Fruit fly (Drosophila melanogaster): ENCODE data around the gene CG43273.

Gene CG43273

dm6 chr3R:24790036-24790435, 40.1 kb upstream of the CG43273 start, which contains the start of gene CG13634:
CG13634 (minus strand) TSS chr3R:24790136.
- TF ChIP-seq Lpt (GFP tag; optimal IDR thresholded peaks at IDR 0.05) (no peak), CG34406 (GFP tag; optimal IDR thresholded peaks at IDR 0.05) (no peak), CG10669 (GFP tag; optimal IDR thresholded peaks at IDR 0.05) (no peak), ss (GFP tag; optimal IDR thresholded peaks at IDR 0.05) (no peak), CG31627 (GFP tag; optimal IDR thresholded peaks at IDR 0.05) (no peak), CG1621 (tag; optimal IDR thresholded peaks at IDR 0.05) (no peak), salr (GFP tag; optimal IDR thresholded peaks at IDR 0.05) (no peak), Ets21C (GFP tag; optimal IDR thresholded peaks at IDR 0.05) (no peak), CG7368 (GFP tag; optimal IDR thresholded peaks at IDR 0.05) (no peak), CG10631 (GFP tag; optimal IDR thresholded peaks at IDR 0.05) (no peak), CG3032 (tag; optimal IDR thresholded peaks at IDR 0.05) (no peak), net (GFP tag; optimal IDR thresholded peaks at IDR 0.05) (no peak), dsx (GFP tag; optimal IDR thresholded peaks at IDR 0.05; ENCODE audit: poor library complexity, severe bottlenecking) (no peak), fkh (GFP tag; optimal IDR thresholded peaks at IDR 0.05) (no peak), CG6792 (GFP tag; optimal IDR thresholded peaks at IDR 0.05) (no peak), Sox15 (GFP tag; optimal IDR thresholded peaks at IDR 0.05) (no peak), vri (GFP tag; optimal IDR thresholded peaks at IDR 0.05) (no peak), Sox102F (GFP tag; optimal IDR thresholded peaks at IDR 0.05) (no peak)

dm6 chr3R:24798595-24798994, 31.5 kb upstream of the CG43273 start:
- TF ChIP-seq CG10631 (GFP tag; optimal IDR thresholded peaks at IDR 0.05) (no peak), CG8119 (GFP tag; IDR thresholded peaks at IDR 0.05) (peak; percentile 34; the same call in 2 of the 3 replicates)

DNA sequence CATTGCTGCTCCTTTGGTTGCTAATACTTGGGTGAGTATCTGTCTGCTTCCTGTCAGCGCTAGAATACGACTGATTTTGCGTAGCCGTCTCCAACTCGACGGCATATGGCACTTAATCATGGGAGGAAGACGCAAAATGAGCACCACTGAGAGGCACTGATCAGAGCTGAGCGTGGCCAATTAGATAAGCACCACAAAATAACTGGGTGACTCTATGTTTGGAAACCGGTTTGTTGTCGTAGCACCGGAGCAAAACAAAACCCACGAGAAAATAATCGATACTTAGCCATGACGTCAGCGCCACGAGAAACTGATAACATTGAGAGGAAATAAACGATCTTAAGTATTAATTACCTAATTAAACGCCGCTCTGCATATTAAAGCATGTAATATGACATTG, 30.6 kb upstream of the CG43273 start, which contains the start of gene Ude:
Gene Ude, minus strand, starts transcription at position 166 of the 400 bp plus-strand sequence.
- TF ChIP-seq vri (GFP tag; optimal IDR thresholded peaks at IDR 0.05) (peak; percentile 19), CG10669 (GFP tag; optimal IDR thresholded peaks at IDR 0.05) (no peak)

- TF ChIP-seq achi (GFP tag; optimal IDR thresholded peaks at IDR 0.05) (no peak), Sox14 (GFP tag; optimal IDR thresholded peaks at IDR 0.05) (no peak), Hr38 (GFP tag; optimal IDR thresholded peaks at IDR 0.05) (no peak), Blimp-1 (GFP tag; optimal IDR thresholded peaks at IDR 0.05) (no peak), net (GFP tag; optimal IDR thresholded peaks at IDR 0.05) (no peak), Ets96B (tag; optimal IDR thresholded peaks at IDR 0.05) (no peak), CG6808 (GFP tag; optimal IDR thresholded peaks at IDR 0.05) (no peak), Eip78C (GFP tag) (no peak), CG3032 (tag; optimal IDR thresholded peaks at IDR 0.05) (no peak), pdm3 (GFP tag; optimal IDR thresholded peaks at IDR 0.05) (no peak), Hr4 (GFP tag; optimal IDR thresholded peaks at IDR 0.05) (no peak), CG1621 (tag; optimal IDR thresholded peaks at IDR 0.05) (no peak), Eip93F (GFP tag; optimal IDR thresholded peaks at IDR 0.05) (no peak), CG4318 (GFP tag; optimal IDR thresholded peaks at IDR 0.05) (no peak), Lpt (GFP tag; optimal IDR thresholded peaks at IDR 0.05) (no peak)
These were observed 25.1 kb upstream of the CG43273 start, which contains the start of gene polybromo for dm6 chr3R:24805048-24805447. polybromo (minus strand) TSS chr3R:24805259.

DNA sequence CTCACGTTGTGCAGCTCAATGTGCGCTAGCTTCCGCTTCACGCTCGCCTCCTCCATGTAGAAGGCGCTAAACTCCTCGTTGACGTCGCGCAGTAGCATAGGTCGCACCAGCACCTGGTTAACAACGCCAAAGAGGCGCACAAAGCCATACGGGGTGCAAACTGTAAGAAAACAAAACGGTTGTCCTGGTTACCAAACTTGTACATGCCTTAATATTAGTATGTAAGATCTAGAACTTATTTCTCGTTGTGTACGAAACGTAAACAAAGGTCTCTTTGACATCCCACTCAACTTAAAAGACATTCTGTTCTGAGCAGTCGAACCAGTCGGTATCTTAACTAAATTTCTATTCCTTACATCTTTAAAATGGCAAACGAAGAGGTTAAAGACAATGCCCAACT, 22.8 kb upstream of the CG43273 start, which contains the start of gene CG6980:
Gene CG6980, plus strand, starts transcription at position 301 of the 400 bp plus-strand sequence.
- TF ChIP-seq Gug (GFP tag; IDR thresholded peaks at IDR 0.05) (no peak), CG4318 (GFP tag; optimal IDR thresholded peaks at IDR 0.05) (no peak), CG10669 (GFP tag; optimal IDR thresholded peaks at IDR 0.05) (no peak), CG7368 (GFP tag; optimal IDR thresholded peaks at IDR 0.05) (no peak), CG11902 (GFP tag; optimal IDR thresholded peaks at IDR 0.05) (no peak), Hr39 (GFP tag; optimal IDR thresholded peaks at IDR 0.05) (no peak), CG6792 (GFP tag; optimal IDR thresholded peaks at IDR 0.05) (no peak), CG15336 (GFP tag; IDR thresholded peaks at IDR 0.05) (no peak), CG3032 (tag; optimal IDR thresholded peaks at IDR 0.05) (no peak), spab (GFP tag; optimal IDR thresholded peaks at IDR 0.05) (no peak), CG31627 (GFP tag; optimal IDR thresholded peaks at IDR 0.05) (no peak), Lpt (GFP tag; optimal IDR thresholded peaks at IDR 0.05) (no peak), cyc (GFP tag; optimal IDR thresholded peaks at IDR 0.05) (no peak), dsx (GFP tag; optimal IDR thresholded peaks at IDR 0.05; ENCODE audit: poor library complexity, severe bottlenecking) (no peak), achi (GFP tag; optimal IDR thresholded peaks at IDR 0.05) (no peak), CG9139 (GFP tag; optimal IDR thresholded peaks at IDR 0.05) (no peak), Ets21C (GFP tag; optimal IDR thresholded peaks at IDR 0.05) (no peak), CG32006 (GFP tag; optimal IDR thresholded peaks at IDR 0.05) (no peak), Ets96B (tag; optimal IDR thresholded peaks at IDR 0.05) (no peak)

Data from whole organism, prepupa.